Fruit fly (Drosophila melanogaster) Kc167 (cell line): ENCODE results near the gene CG32369.

Source experiments
- Myc ChIP-seq: fragments of >200 bp; optimal IDR thresholded peaks from 2 replicates; lab custom pipeline; 2017; ENCODE audit warnings: missing external identifiers
- Sin3A ChIP-seq: fragments of >200 bp; optimal IDR thresholded peaks from 2 replicates; lab custom pipeline; 2018; ENCODE audit warnings: missing external identifiers
- h ChIP-seq: fragments of >200 bp; optimal IDR thresholded peaks from 3 replicates; lab custom pipeline; 2018; ENCODE audit warnings: missing external identifiers
- insv ChIP-seq: fragments of >200 bp; optimal IDR thresholded peaks from 3 replicates; lab custom pipeline; 2018; ENCODE audit warnings: missing external identifiers
- psq ChIP-seq: fragments of >200 bp; optimal IDR thresholded peaks from 2 replicates; lab custom pipeline; 2017; ENCODE audit warnings: missing external identifiers

dm6 chr3L:7747044-7747443 lies 62.6 kb downstream of the CG32369 start, which contains the start of gene CG13685:
- TF ChIP-seq h (no peak), insv (lab: Kevin White, UChicago) (no peak), psq (lab: Kevin White, UChicago) (no peak), Sin3A (no peak), Myc (no peak)
